Fruit fly (Drosophila melanogaster) Kc167 (cell line): ENCODE measurements around the gene Dnaaf6.

ENCODE experiments used
- Myc ChIP-seq: fragments of >200 bp; optimal IDR thresholded peaks from 2 replicates; lab custom pipeline; 2017; ENCODE audit warnings: missing external identifiers
- Sin3A ChIP-seq: fragments of >200 bp; optimal IDR thresholded peaks from 2 replicates; lab custom pipeline; 2018; ENCODE audit warnings: missing external identifiers
- h ChIP-seq: fragments of >200 bp; optimal IDR thresholded peaks from 3 replicates; lab custom pipeline; 2018; ENCODE audit warnings: missing external identifiers
- insv ChIP-seq: fragments of >200 bp; optimal IDR thresholded peaks from 3 replicates; lab custom pipeline; 2018; ENCODE audit warnings: missing external identifiers
- psq ChIP-seq: fragments of >200 bp; optimal IDR thresholded peaks from 2 replicates; lab custom pipeline; 2017; ENCODE audit warnings: missing external identifiers
- ttk ChIP-seq: sonication (Bioruptor generic); optimal IDR thresholded peaks from 2 replicates; lab custom pipeline; 2017; ENCODE audit warnings: missing external identifiers

dm6 chr3L:14641969-14642485 lies 42.5 kb upstream of the Dnaaf6 start:
- TF ChIP-seq h (lab: Kevin White, UChicago), result no peak
- no peak for TF ChIP-seq Myc (lab: Kevin White, UChicago)
- no peak for TF ChIP-seq Sin3A (lab: Kevin White, UChicago)
- TF ChIP-seq psq (lab: Kevin White, UChicago), result no peak
- TF ChIP-seq insv (lab: Kevin White, UChicago), result no peak
- no peak for TF ChIP-seq ttk (lab: Kevin White, UChicago)
